Fruit fly (Drosophila melanogaster) whole organism: ENCODE measurements around the gene CG5888.

Experiments
- EcR ChIP-seq, 2 experiments: fragments of >200 bp; optimal IDR thresholded peaks; 2 replicates each; lab custom pipeline; 2017; ENCODE audit warnings: missing biosample characterization in 2 of 2, missing genetic modification characterization in 2 of 2, missing genetic modification reagents in 2 of 2
- pan ChIP-seq: fragments of >200 bp; optimal IDR thresholded peaks from 2 replicates; lab custom pipeline; 2017
- psq ChIP-seq: fragments of >200 bp; optimal IDR thresholded peaks from 2 replicates; lab custom pipeline; 2017
- usp ChIP-seq: fragments of >200 bp; optimal IDR thresholded peaks from 2 replicates; lab custom pipeline; 2017; ENCODE audit warnings: missing biosample characterization, missing genetic modification characterization, mixed read lengths

- TF ChIP-seq psq (lab: Kevin White, UChicago) = no peak
- no peak for TF ChIP-seq pan (lab: Kevin White, UChicago)
- TF ChIP-seq EcR (GFP tag; optimal IDR thresholded peaks at IDR 0.05; lab: Kevin White, UChicago) = no peak
- TF ChIP-seq usp = no peak
These were observed 12.6 kb downstream of the CG5888 start for dm6 chr2L:16435637-16436036.
